Fruit fly (Drosophila melanogaster): ENCODE results near the gene Zcchc7.

Gene Zcchc7

dm6 chr3L:16805806-16806719 lies 39.1 kb upstream of the Zcchc7 start (continued):
- TF ChIP-seq ato (GFP tag; IDR thresholded peaks at IDR 0.05; ENCODE audit: partially characterized antibody) (no peak), jigr1 (GFP tag; IDR thresholded peaks at IDR 0.05) (no peak), Ets65A (GFP tag) (peak; percentile 55), Med (GFP tag) (peak; percentile 72), CG31441 (GFP tag; IDR thresholded peaks at IDR 0.05) (peak; percentile 21; the same call in 1 of the 2 replicates), Asciz (GFP tag; optimal IDR thresholded peaks at IDR 0.05) (peak; percentile 21), crc (GFP tag; optimal IDR thresholded peaks at IDR 0.05) (no peak), dpn (GFP tag; optimal IDR thresholded peaks at IDR 0.05) (peak in 1 of 2 experiments; percentile 19), CG16779 (GFP tag; IDR thresholded peaks at IDR 0.05) (peak; percentile 39; the same call in 1 of the 2 replicates), Abd-B (GFP tag; optimal IDR thresholded peaks at IDR 0.05) (no peak), lmd (GFP tag; IDR thresholded peaks at IDR 0.05) (peak; percentile 34; the same call in 1 of the 2 replicates), NK7.1 (GFP tag; optimal IDR thresholded peaks at IDR 0.05) (no peak), Nf-YB (GFP tag; optimal IDR thresholded peaks at IDR 0.05) (no peak), CG11398 (GFP tag; optimal IDR thresholded peaks at IDR 0.05) (no peak), ash1 (GFP tag; optimal IDR thresholded peaks at IDR 0.05) (no peak), CG15601 (tag; optimal IDR thresholded peaks at IDR 0.05) (peak; percentile 23), Ssrp (tag; optimal IDR thresholded peaks at IDR 0.05) (peak; percentile 27), tup (GFP tag; optimal IDR thresholded peaks at IDR 0.05) (no peak), Atf-2 (GFP tag; optimal IDR thresholded peaks at IDR 0.05) (no peak), crp (GFP tag; optimal IDR thresholded peaks at IDR 0.05) (no peak), Sox102F (GFP tag; optimal IDR thresholded peaks at IDR 0.05) (peak; percentile 47), Optix (GFP tag; IDR thresholded peaks at IDR 0.05) (no peak), Nf-YA (GFP tag; IDR thresholded peaks at IDR 0.05) (no peak), Jarid2 (GFP tag; optimal IDR thresholded peaks at IDR 0.05) (no peak), az2 (GFP tag; optimal IDR thresholded peaks at IDR 0.05) (peak; percentile 13), row (GFP tag; IDR thresholded peaks at IDR 0.05) (peak; percentile 75), CG10462 (GFP tag; optimal IDR thresholded peaks at IDR 0.05) (no peak), CG10267 (tag; optimal IDR thresholded peaks at IDR 0.05) (peak; percentile 13), Dip3 (GFP tag; optimal IDR thresholded peaks at IDR 0.05) (peak; percentile 59), Dad (GFP tag; optimal IDR thresholded peaks at IDR 0.05) (peak; percentile 28), CG3838 (GFP tag; optimal IDR thresholded peaks at IDR 0.05) (no peak), nau (GFP tag; optimal IDR thresholded peaks at IDR 0.05) (peak; percentile 12), hbn (GFP tag; IDR thresholded peaks at IDR 0.05; ENCODE audit: partially characterized antibody) (no peak), ken (GFP tag; IDR thresholded peaks at IDR 0.05) (no peak), inv (GFP tag; IDR thresholded peaks at IDR 0.05; ENCODE audit: partially characterized antibody) (no peak), pnt (GFP tag; optimal IDR thresholded peaks at IDR 0.05) (no peak), Ptx1 (GFP tag; IDR thresholded peaks at IDR 0.05) (peak; percentile 51; the same call in 1 of the 2 replicates), CG18011 (GFP tag; optimal IDR thresholded peaks at IDR 0.05) (no peak), Tbp (GFP tag; optimal IDR thresholded peaks at IDR 0.05) (no peak), CG6683 (GFP tag; optimal IDR thresholded peaks at IDR 0.05) (peak; percentile 50), CG8944 (GFP tag; optimal IDR thresholded peaks at IDR 0.05) (peak; percentile 9), Elba2 (GFP tag; optimal IDR thresholded peaks at IDR 0.05) (no peak), CG10321 (GFP tag; IDR thresholded peaks at IDR 0.05) (no peak), al (GFP tag; IDR thresholded peaks at IDR 0.05) (no peak), croc (GFP tag; conservative IDR thresholded peaks at IDR 0.05) (no peak), esg (GFP tag; conservative IDR thresholded peaks at IDR 0.05) (peak; percentile 36; the same call in 1 of the 2 replicates), Fer2 (tag; optimal IDR thresholded peaks at IDR 0.05) (no peak), Lhr (GFP tag; optimal IDR thresholded peaks at IDR 0.05) (no peak), tgo (GFP tag; IDR thresholded peaks at IDR 0.05) (peak; percentile 55)

Measured in whole organism, embryonic.